Worm (Caenorhabditis elegans) whole organism, early embryonic: ENCODE results near the gene acp-1.
A peak's percentile ranks its signal among the peaks of the same experiment; 100 is the strongest.

ENCODE experiments used
- B0310.2 ChIP-seq: sonication (generic microtip); optimal IDR thresholded peaks from 2 replicates; lab custom pipeline; 2016; ENCODE audit warnings: mild to moderate bottlenecking, missing genetic modification characterization, missing compliant biosample characterization
- F13C5.2 ChIP-seq: sonication (generic microtip); optimal IDR thresholded peaks from 2 replicates; lab custom pipeline; 2017; ENCODE audit warnings: mild to moderate bottlenecking, missing genetic modification characterization, inconsistent platforms, missing compliant biosample characterization
- aly-1 ChIP-seq: sonication (generic microtip); optimal IDR thresholded peaks from 2 replicates; lab custom pipeline; 2016; ENCODE audit warnings: missing genetic modification characterization, missing compliant biosample characterization
- ama-1 ChIP-seq: fragments of 150-350 bp; optimal IDR thresholded peaks from 2 replicates; lab custom pipeline; 2014
- ceh-13 ChIP-seq: fragments of 200-800 bp; sonication (Bioruptor generic); optimal IDR thresholded peaks from 2 replicates; lab custom pipeline; 2018; ENCODE audit warnings: mild to moderate bottlenecking, missing genetic modification characterization, missing compliant biosample characterization
- ceh-36 ChIP-seq: sonication (generic microtip); optimal IDR thresholded peaks from 2 replicates; lab custom pipeline; 2016; ENCODE audit warnings: missing genetic modification characterization, inconsistent platforms, missing compliant biosample characterization
- ets-7 ChIP-seq: sonication (generic microtip); optimal IDR thresholded peaks from 2 replicates; lab custom pipeline; 2016; ENCODE audit warnings: missing genotype, missing genetic modification characterization, missing compliant biosample characterization
- flt-1 ChIP-seq: fragments of 200-800 bp; sonication (Bioruptor generic); IDR thresholded peaks from 2 replicates; pipeline ENCODE4 v1.3.6; 2022; ENCODE audit warnings: missing genetic modification characterization, missing compliant biosample characterization
- hmbx-1 ChIP-seq: sonication (generic microtip); optimal IDR thresholded peaks from 2 replicates; lab custom pipeline; 2016; ENCODE audit warnings: mild to moderate bottlenecking, missing genetic modification characterization, missing compliant biosample characterization
- hmg-4 ChIP-seq: fragments of 200-800 bp; sonication (Bioruptor generic); optimal IDR thresholded peaks from 2 replicates; lab custom pipeline; 2018; ENCODE audit warnings: mild to moderate bottlenecking, missing genetic modification characterization, missing compliant biosample characterization
- hnd-1 ChIP-seq: sonication (generic microtip); optimal IDR thresholded peaks from 2 replicates; lab custom pipeline; 2016; ENCODE audit warnings: missing genetic modification characterization, missing compliant biosample characterization
- pes-1 ChIP-seq: fragments of 200-800 bp; sonication (Bioruptor generic); IDR thresholded peaks from 2 replicates; pipeline ENCODE4 v1.3.6; 2022; ENCODE audit warnings: missing genetic modification reagents, missing genetic modification characterization, missing compliant biosample characterization
- scrt-1 ChIP-seq: fragments of 200-800 bp; sonication (Bioruptor generic); IDR thresholded peaks from 2 replicates; pipeline ENCODE4 v1.3.6; 2022; ENCODE audit warnings: missing genetic modification characterization, missing compliant biosample characterization
- sea-1 ChIP-seq: fragments of 200-800 bp; sonication (Bioruptor generic); conservative IDR thresholded peaks from 2 replicates; pipeline ENCODE4 v1.3.6; 2022; ENCODE audit warnings: missing genetic modification characterization, missing compliant biosample characterization
- tbx-11 ChIP-seq: fragments of 200-800 bp; sonication (Bioruptor generic); IDR thresholded peaks from 2 replicates; pipeline ENCODE4 v1.3.6; 2022; ENCODE audit warnings: missing genetic modification characterization, missing compliant biosample characterization
- tbx-37 ChIP-seq: fragments of 200-800 bp; sonication (Bioruptor generic); conservative IDR thresholded peaks from 2 replicates; pipeline ENCODE4 v1.3.6; 2022; ENCODE audit warnings: missing genetic modification reagents, missing genetic modification characterization, missing compliant biosample characterization
- tra-4 ChIP-seq: sonication (generic microtip); optimal IDR thresholded peaks from 2 replicates; lab custom pipeline; 2017; ENCODE audit warnings: missing genetic modification characterization, missing compliant biosample characterization

acp-1 gene

DNA sequence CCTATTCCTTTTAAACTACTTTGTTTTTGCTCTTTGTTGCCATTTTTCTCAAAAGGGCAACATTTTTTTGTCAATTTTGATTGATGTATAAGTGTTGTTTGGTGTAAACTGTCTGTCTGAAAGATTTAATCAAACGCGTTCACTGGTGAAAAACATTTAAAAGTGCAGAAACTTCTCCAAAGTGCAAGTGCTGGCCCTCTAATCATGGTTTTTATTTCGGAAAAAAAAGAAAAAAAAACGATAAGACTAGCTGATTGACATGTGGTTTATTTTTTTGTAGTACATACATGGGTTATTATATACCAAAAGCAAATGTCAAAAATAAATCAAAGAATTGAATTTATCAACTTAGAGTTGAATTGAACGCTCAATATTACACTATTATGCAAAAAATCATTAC is 22.9 kb downstream of the acp-1 start, which contains the start of gene dhs-26:
Gene dhs-26 (minus strand): TSS at position 116 of the 400 bp plus-strand sequence.
- no peak for TF ChIP-seq ceh-36 (tag; lab: Kevin White, UChicago)

DNA sequence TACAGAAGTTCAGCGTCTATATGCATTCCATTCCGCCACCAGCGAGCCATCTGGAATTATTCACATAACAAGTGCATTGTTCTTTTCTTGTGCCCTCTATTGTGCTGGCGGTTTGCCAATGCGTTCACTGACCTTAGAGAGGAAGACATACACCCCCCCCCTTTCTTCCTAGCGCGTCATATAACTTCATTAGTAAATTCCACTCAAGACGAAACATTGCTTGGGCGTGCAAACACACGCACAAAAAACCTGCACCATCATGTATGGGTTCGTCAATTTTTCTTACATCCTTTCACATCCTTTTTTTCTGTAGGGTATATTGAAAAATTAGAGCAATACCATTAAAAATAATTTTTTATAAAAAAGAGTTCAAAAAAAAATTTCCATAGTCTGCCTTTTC is 33.7 kb downstream of the acp-1 start, which contains the start of gene ZK816.1:
Gene ZK816.1 (plus strand): TSS at position 187 of the 400 bp plus-strand sequence.
- TF ChIP-seq hmbx-1 (tag; lab: Kevin White, UChicago) = no peak
- no peak for TF ChIP-seq tbx-11 (GFP tag; lab: Robert Waterston, UW)
- no peak for TF ChIP-seq sea-1 (GFP tag; lab: Robert Waterston, UW)
- no peak for TF ChIP-seq flt-1 (GFP tag; lab: Robert Waterston, UW)
- TF ChIP-seq tbx-37 (GFP tag; lab: Robert Waterston, UW) = no peak
- no peak for TF ChIP-seq F13C5.2 (tag; lab: Kevin White, UChicago)
- TF ChIP-seq aly-1 (tag; lab: Kevin White, UChicago) = no peak
- no peak for TF ChIP-seq hmg-4 (GFP tag; lab: Kevin White, UChicago)
- no peak for TF ChIP-seq tra-4
- TF ChIP-seq scrt-1 = no peak
- TF ChIP-seq ets-7 (tag; lab: Kevin White, UChicago) = no peak
- TF ChIP-seq ceh-13 (GFP tag; lab: Kevin White, UChicago) = no peak
- no peak for TF ChIP-seq ama-1 (lab: Kevin White, UChicago)
- no peak for TF ChIP-seq pes-1
- TF ChIP-seq ceh-36 (tag; lab: Kevin White, UChicago) = no peak
- no peak for TF ChIP-seq hnd-1
- TF ChIP-seq B0310.2 = no peak

DNA sequence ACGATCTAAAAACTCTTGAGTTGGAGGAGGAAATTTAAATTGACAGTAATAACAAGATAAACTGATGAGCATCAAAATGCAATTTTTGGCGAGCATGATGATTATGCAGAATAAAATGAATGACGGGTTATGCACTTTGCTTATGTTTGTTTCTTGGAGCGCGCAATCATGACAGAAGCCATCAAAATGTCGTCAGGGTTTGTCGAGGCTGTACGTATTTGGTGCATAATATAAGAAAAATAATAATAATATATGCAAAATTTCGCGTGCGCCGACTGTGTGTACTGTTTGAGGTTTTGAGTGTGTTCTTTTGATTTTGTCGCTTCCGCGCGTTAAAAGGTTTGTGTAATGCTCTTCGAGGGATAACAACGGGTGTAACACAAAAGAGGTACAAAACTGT is 35.0 kb downstream of the acp-1 start, which contains the start of gene nspg-4:
Gene nspg-4 (minus strand): TSS at position 101 of the 400 bp plus-strand sequence.
- TF ChIP-seq ama-1 (lab: Kevin White, UChicago) (no peak), F13C5.2 (tag; lab: Kevin White, UChicago) (no peak), ceh-13 (GFP tag; lab: Kevin White, UChicago) (no peak), B0310.2 (no peak), tbx-37 (GFP tag; lab: Robert Waterston, UW) (no peak), ceh-36 (tag; lab: Kevin White, UChicago) (no peak), pes-1 (no peak), hmbx-1 (tag; lab: Kevin White, UChicago) (no peak), aly-1 (tag; lab: Kevin White, UChicago) (no peak), scrt-1 (no peak), hnd-1 (no peak), flt-1 (GFP tag; lab: Robert Waterston, UW) (no peak), ets-7 (tag; lab: Kevin White, UChicago) (no peak), tbx-11 (GFP tag; lab: Robert Waterston, UW) (no peak), hmg-4 (GFP tag; lab: Kevin White, UChicago) (no peak), sea-1 (GFP tag; lab: Robert Waterston, UW) (no peak), tra-4 (no peak)

DNA sequence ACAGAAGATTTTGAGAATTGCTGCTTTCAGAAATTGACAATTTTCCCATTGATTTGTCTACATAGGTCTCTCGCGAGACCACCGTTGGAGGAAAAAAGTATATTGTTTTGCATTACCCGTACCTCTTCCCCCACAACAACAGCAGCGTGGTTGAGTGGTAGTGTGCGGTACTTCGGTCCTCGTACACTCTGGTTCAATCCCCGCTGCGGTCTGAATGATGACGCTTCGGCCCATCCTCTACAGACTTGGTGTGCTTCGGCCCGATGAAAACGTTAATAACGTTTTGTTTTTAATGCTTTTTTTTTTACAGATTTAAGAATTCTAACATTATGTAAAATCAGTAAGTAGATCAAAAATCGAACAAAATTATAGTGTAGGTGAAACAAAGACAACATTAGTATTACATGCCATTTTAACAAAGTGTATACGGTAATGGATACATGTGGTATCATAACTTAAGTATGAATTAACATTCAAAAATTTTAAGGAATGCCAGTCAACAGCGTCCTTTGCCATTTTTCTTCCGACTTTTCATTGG is 37.3 kb downstream of the acp-1 start, which contains the start of gene ZK816.3:
Gene ZK816.3 (plus strand): TSS at position 488 of the 538 bp plus-strand sequence.
- peak; percentile 89 for TF ChIP-seq tbx-11 (GFP tag; lab: Robert Waterston, UW)
- peak; percentile 68 for TF ChIP-seq ceh-13 (GFP tag; lab: Kevin White, UChicago)
- peak; percentile 89 for TF ChIP-seq pes-1
- TF ChIP-seq scrt-1 = peak; percentile 91
- TF ChIP-seq ama-1 (lab: Kevin White, UChicago) = no peak
- peak; percentile 87 for TF ChIP-seq flt-1 (GFP tag; lab: Robert Waterston, UW)
- TF ChIP-seq ceh-36 (tag; lab: Kevin White, UChicago) = peak; percentile 83
- peak; percentile 90 for TF ChIP-seq sea-1 (GFP tag; lab: Robert Waterston, UW)
- TF ChIP-seq hmg-4 (GFP tag; lab: Kevin White, UChicago) = peak; percentile 83
- peak; percentile 29 for TF ChIP-seq tra-4
- peak; percentile 72 for TF ChIP-seq tbx-37 (GFP tag; lab: Robert Waterston, UW)
- peak; percentile 82 for TF ChIP-seq aly-1 (tag; lab: Kevin White, UChicago)
- TF ChIP-seq hmbx-1 (tag; lab: Kevin White, UChicago) = peak; percentile 23
- TF ChIP-seq ets-7 (tag; lab: Kevin White, UChicago) = peak; percentile 41
- peak; percentile 74 for TF ChIP-seq F13C5.2 (tag; lab: Kevin White, UChicago)
- peak; percentile 69 for TF ChIP-seq B0310.2
- peak; percentile 60 for TF ChIP-seq hnd-1

DNA sequence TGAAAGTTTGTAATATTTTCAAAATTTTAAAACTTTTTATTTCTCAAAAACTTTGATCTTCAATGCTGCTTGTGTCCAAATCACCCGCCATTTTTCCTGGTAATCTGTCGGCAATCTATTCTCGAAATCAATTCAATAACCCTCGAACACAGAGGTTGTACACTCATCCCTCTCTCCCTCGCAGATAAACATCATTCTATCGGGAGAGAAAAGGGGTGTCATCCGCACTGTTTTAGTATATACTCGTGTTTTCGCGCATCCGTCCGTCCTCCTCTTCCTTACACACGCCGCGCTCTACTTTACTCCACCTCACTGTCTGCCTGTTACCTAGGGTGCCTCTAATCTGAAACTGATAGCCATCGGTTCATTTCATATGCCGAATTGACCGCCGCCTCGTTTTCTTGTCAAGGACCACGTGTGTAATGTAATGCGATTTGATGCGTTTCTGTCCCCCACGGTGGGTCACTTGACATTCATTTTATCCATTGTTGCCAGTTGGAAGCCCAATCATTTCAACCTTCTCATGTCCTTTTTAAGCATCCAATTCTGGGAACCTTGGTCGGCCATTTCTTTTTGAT is 41.6 kb downstream of the acp-1 start:
- no peak for TF ChIP-seq aly-1 (tag; lab: Kevin White, UChicago)
- no peak for TF ChIP-seq hmbx-1 (tag; lab: Kevin White, UChicago)
- no peak for TF ChIP-seq ets-7 (tag; lab: Kevin White, UChicago)
- TF ChIP-seq hmg-4 (GFP tag; lab: Kevin White, UChicago) = no peak
- no peak for TF ChIP-seq scrt-1
- TF ChIP-seq tbx-11 (GFP tag; lab: Robert Waterston, UW) = no peak
- no peak for TF ChIP-seq hnd-1
- TF ChIP-seq F13C5.2 (tag; lab: Kevin White, UChicago) = no peak
- TF ChIP-seq ama-1 (lab: Kevin White, UChicago) = no peak
- no peak for TF ChIP-seq pes-1
- no peak for TF ChIP-seq flt-1 (GFP tag; lab: Robert Waterston, UW)
- no peak for TF ChIP-seq B0310.2

DNA sequence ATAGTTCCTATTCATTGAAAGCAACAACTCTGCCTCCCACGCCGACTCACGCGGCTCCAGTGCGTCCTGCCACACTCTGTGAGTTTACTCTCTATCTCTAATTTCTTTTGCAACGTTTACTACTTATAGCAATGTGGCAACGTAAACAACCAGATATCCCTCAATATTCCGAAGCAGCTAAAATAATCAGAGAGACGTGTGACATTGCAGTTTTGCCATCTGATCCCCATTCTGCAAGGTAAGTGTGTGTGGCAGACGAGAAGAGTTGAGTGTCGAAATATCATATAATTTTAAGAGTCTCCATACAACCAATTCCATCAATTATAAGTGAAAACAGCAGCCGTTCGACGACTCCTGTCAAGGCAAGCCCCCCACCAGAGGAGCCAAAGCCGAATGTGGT is 45.4 kb downstream of the acp-1 start:
- TF ChIP-seq tra-4 (no peak), aly-1 (tag; lab: Kevin White, UChicago) (no peak), hnd-1 (no peak), ama-1 (lab: Kevin White, UChicago) (no peak), hmg-4 (GFP tag; lab: Kevin White, UChicago) (no peak), tbx-37 (GFP tag; lab: Robert Waterston, UW) (no peak), flt-1 (GFP tag; lab: Robert Waterston, UW) (no peak), pes-1 (no peak), F13C5.2 (tag; lab: Kevin White, UChicago) (no peak), hmbx-1 (tag; lab: Kevin White, UChicago) (no peak), tbx-11 (GFP tag; lab: Robert Waterston, UW) (no peak), ceh-36 (tag; lab: Kevin White, UChicago) (no peak), sea-1 (GFP tag; lab: Robert Waterston, UW) (no peak), ets-7 (tag; lab: Kevin White, UChicago) (no peak), B0310.2 (no peak), ceh-13 (GFP tag; lab: Kevin White, UChicago) (no peak), scrt-1 (no peak)
